Worm (Caenorhabditis elegans): Measurements from ENCODE around the gene sth-1.

DNA sequence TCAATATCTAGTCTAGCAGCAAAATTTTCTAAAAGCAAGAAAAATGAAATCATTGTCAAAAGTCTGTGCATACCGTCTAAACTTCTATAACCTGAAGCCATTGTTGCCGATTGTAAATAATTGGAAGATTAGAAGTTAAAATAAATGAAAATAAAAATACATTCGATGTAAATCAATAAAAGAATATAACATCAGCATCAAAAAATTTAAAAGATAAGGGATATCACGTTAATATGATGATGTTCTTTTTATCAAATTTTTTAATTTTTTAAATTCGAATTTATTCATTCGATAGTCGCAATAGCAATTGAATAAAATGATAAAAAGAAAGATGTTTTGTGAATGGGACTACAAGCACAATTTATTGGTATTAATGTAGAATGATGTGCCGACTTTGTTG, 33.2 kb downstream of the sth-1 start, which contains the start of gene C09H5.7:
- TF ChIP-seq ztf-29 (GFP tag; IDR thresholded peaks at IDR 0.05) (no peak), flt-1 (GFP tag; IDR thresholded peaks at IDR 0.05) (no peak), klf-2 (GFP tag; conservative IDR thresholded peaks at IDR 0.05) (no peak), med-1 (GFP tag; optimal IDR thresholded peaks at IDR 0.05; ENCODE audit: insufficient read depth) (no peak), cog-1 (tag; optimal IDR thresholded peaks at IDR 0.05) (no peak)
